Worm (Caenorhabditis elegans) whole organism, young adult: Measurements from ENCODE around the gene clec-47.
"Not testable (repeated sequence)": the region's sequence is repeated elsewhere in the genome, so short reads cannot be mapped to it uniquely, and the experiment has no call there.

Experiments
- F23B12.7 ChIP-seq: sonication (generic microtip); optimal IDR thresholded peaks from 2 replicates; lab custom pipeline; 2017; ENCODE audit warnings: missing genetic modification characterization, mild to moderate bottlenecking, missing compliant biosample characterization, antibody characterized with exemption, moderate library complexity; ENCODE audit not compliant: insufficient read depth
- K12H6.12 ChIP-seq: fragments of 200-800 bp; sonication (Bioruptor generic); optimal IDR thresholded peaks from 2 replicates; lab custom pipeline; 2018; ENCODE audit warnings: mild to moderate bottlenecking, missing genetic modification characterization, missing compliant biosample characterization
- aptf-2 ChIP-seq: fragments of 200-800 bp; sonication (Bioruptor generic); conservative IDR thresholded peaks from 2 replicates; pipeline ENCODE4 v1.3.6; 2022; ENCODE audit warnings: missing genetic modification reagents, missing genetic modification characterization, missing compliant biosample characterization
- tlf-1 ChIP-seq: fragments of 200-800 bp; sonication (Bioruptor generic); optimal IDR thresholded peaks from 2 replicates; lab custom pipeline; 2018; ENCODE audit warnings: mild to moderate bottlenecking, missing genetic modification characterization, missing compliant biosample characterization

ce11 chrV:15215175-15215574 is 39.6 kb downstream of the clec-47 start, which contains the start of gene sri-26:
- not testable (repeated sequence) for TF ChIP-seq K12H6.12; aptf-2 (GFP tag; lab: Robert Waterston, UW); tlf-1; F23B12.7 (tag; lab: Kevin White, UChicago)
